Worm (Caenorhabditis elegans) whole organism, early embryonic: Measurements from ENCODE around the gene C17E7.4.

Source experiments
- B0310.2 ChIP-seq: sonication (generic microtip); optimal IDR thresholded peaks from 2 replicates; lab custom pipeline; 2016; ENCODE audit warnings: mild to moderate bottlenecking, missing genetic modification characterization, missing compliant biosample characterization
- F13C5.2 ChIP-seq: sonication (generic microtip); optimal IDR thresholded peaks from 2 replicates; lab custom pipeline; 2017; ENCODE audit warnings: mild to moderate bottlenecking, missing genetic modification characterization, inconsistent platforms, missing compliant biosample characterization
- aly-1 ChIP-seq: sonication (generic microtip); optimal IDR thresholded peaks from 2 replicates; lab custom pipeline; 2016; ENCODE audit warnings: missing genetic modification characterization, missing compliant biosample characterization
- ama-1 ChIP-seq: fragments of 150-350 bp; optimal IDR thresholded peaks from 2 replicates; lab custom pipeline; 2014
- ceh-13 ChIP-seq: fragments of 200-800 bp; sonication (Bioruptor generic); optimal IDR thresholded peaks from 2 replicates; lab custom pipeline; 2018; ENCODE audit warnings: mild to moderate bottlenecking, missing genetic modification characterization, missing compliant biosample characterization
- ceh-36 ChIP-seq: sonication (generic microtip); optimal IDR thresholded peaks from 2 replicates; lab custom pipeline; 2016; ENCODE audit warnings: missing genetic modification characterization, inconsistent platforms, missing compliant biosample characterization
- ets-7 ChIP-seq: sonication (generic microtip); optimal IDR thresholded peaks from 2 replicates; lab custom pipeline; 2016; ENCODE audit warnings: missing genotype, missing genetic modification characterization, missing compliant biosample characterization
- flt-1 ChIP-seq: fragments of 200-800 bp; sonication (Bioruptor generic); IDR thresholded peaks from 2 replicates; pipeline ENCODE4 v1.3.6; 2022; ENCODE audit warnings: missing genetic modification characterization, missing compliant biosample characterization
- hmbx-1 ChIP-seq: sonication (generic microtip); optimal IDR thresholded peaks from 2 replicates; lab custom pipeline; 2016; ENCODE audit warnings: mild to moderate bottlenecking, missing genetic modification characterization, missing compliant biosample characterization
- hmg-4 ChIP-seq: fragments of 200-800 bp; sonication (Bioruptor generic); optimal IDR thresholded peaks from 2 replicates; lab custom pipeline; 2018; ENCODE audit warnings: mild to moderate bottlenecking, missing genetic modification characterization, missing compliant biosample characterization
- hnd-1 ChIP-seq: sonication (generic microtip); optimal IDR thresholded peaks from 2 replicates; lab custom pipeline; 2016; ENCODE audit warnings: missing genetic modification characterization, missing compliant biosample characterization
- pes-1 ChIP-seq: fragments of 200-800 bp; sonication (Bioruptor generic); IDR thresholded peaks from 2 replicates; pipeline ENCODE4 v1.3.6; 2022; ENCODE audit warnings: missing genetic modification reagents, missing genetic modification characterization, missing compliant biosample characterization
- scrt-1 ChIP-seq: fragments of 200-800 bp; sonication (Bioruptor generic); IDR thresholded peaks from 2 replicates; pipeline ENCODE4 v1.3.6; 2022; ENCODE audit warnings: missing genetic modification characterization, missing compliant biosample characterization
- sea-1 ChIP-seq: fragments of 200-800 bp; sonication (Bioruptor generic); conservative IDR thresholded peaks from 2 replicates; pipeline ENCODE4 v1.3.6; 2022; ENCODE audit warnings: missing genetic modification characterization, missing compliant biosample characterization
- tbx-11 ChIP-seq: fragments of 200-800 bp; sonication (Bioruptor generic); IDR thresholded peaks from 2 replicates; pipeline ENCODE4 v1.3.6; 2022; ENCODE audit warnings: missing genetic modification characterization, missing compliant biosample characterization
- tbx-37 ChIP-seq: fragments of 200-800 bp; sonication (Bioruptor generic); conservative IDR thresholded peaks from 2 replicates; pipeline ENCODE4 v1.3.6; 2022; ENCODE audit warnings: missing genetic modification reagents, missing genetic modification characterization, missing compliant biosample characterization
- tra-4 ChIP-seq: sonication (generic microtip); optimal IDR thresholded peaks from 2 replicates; lab custom pipeline; 2017; ENCODE audit warnings: missing genetic modification characterization, missing compliant biosample characterization

C17E7.4 gene

DNA sequence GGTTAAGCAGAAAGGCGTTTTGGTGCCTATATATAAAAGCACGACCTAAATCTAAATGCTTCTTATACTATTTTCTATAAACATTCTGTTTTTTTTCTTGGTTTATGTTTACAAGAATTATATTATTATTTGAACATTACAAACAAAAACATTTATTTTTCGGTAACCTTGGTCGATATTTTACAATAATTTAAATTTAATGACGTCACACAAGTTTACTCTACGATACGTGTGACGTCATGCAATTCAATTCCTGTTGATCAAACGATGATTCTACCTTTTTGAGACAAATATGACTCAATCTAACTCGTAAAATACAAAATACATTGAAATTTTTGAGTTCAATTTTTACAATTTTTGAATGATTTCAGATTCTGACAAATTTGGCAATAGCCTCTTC lies 3.4 kb downstream of the C17E7.4 start:
- TF ChIP-seq scrt-1 (GFP tag; lab: Robert Waterston, UW) (no peak), hmbx-1 (tag; lab: Kevin White, UChicago) (no peak), F13C5.2 (tag; lab: Kevin White, UChicago) (no peak), tbx-37 (no peak), tbx-11 (GFP tag; lab: Robert Waterston, UW) (no peak), pes-1 (GFP tag; lab: Robert Waterston, UW) (no peak), ets-7 (tag; lab: Kevin White, UChicago) (no peak)

DNA sequence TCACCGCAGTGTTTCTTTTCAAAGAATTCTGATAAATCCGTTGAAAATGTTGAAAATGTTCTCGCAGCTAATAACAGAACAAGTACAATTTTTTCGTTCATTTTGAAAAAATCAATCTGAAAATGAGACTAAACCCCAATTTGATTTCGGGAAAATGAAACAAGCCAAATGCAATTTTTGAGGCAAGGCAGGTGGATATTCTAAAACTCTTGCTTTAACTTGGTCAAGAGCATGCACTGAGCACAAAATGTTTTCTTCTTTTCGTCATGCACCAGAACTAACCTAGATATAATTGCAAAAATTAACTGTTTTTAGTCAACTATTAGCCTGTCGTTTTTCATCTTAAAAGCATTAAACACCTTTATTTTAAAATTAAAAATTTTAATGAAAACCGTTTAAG lies 7.4 kb downstream of the C17E7.4 start, which contains the start of gene irld-22:
Gene irld-22, minus strand, starts transcription at position 101 of the 400 bp plus-strand sequence.
- no peak for TF ChIP-seq ceh-36
- TF ChIP-seq flt-1 (GFP tag; lab: Robert Waterston, UW) = no peak
- no peak for TF ChIP-seq ets-7 (tag; lab: Kevin White, UChicago)
- no peak for TF ChIP-seq pes-1 (GFP tag; lab: Robert Waterston, UW)
- TF ChIP-seq aly-1 (tag; lab: Kevin White, UChicago) = no peak
- TF ChIP-seq B0310.2 = no peak

DNA sequence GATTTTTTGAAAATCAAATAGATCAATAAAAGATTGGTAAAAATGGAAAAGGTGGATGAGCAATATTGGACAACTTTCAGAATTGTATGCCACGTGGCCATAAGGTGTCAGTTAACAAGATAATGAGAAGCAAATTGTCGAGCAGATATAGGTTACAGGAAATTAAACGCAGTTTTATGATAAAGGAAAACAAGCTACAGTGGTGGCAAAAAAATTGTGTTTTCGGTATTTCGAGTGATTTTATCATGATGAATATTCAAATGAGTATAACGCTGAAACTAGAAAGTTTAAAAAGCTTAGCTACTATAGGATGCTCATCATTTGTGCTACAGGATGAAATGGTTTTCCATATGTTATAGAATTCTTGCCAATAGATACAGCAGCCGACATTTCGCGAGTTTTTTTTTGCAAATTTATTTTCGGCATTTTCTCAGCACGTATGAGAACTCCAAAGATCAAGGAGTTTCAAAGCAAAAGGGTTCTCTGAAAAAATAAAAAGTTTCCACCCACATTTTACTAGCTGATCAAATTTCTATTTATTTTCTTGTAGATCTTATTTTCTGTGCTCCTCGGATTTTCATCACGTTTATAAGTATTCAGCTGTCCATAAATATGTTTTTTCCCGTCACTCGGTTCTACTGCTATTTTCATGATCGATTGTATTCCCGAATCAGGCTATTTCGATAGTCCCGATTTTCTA lies 10.0 kb downstream of the C17E7.4 start, which contains the start of the genes str-229 and srh-190:
Gene str-229, minus strand, starts transcription at position 101 of the 700 bp plus-strand sequence.
Gene srh-190, plus strand, starts transcription at position 650 of the 700 bp plus-strand sequence.
- TF ChIP-seq tra-4 (tag; lab: Kevin White, UChicago) (no peak), hmg-4 (GFP tag; lab: Kevin White, UChicago) (no peak), B0310.2 (no peak), ceh-13 (GFP tag; lab: Kevin White, UChicago) (no peak), F13C5.2 (tag; lab: Kevin White, UChicago) (no peak), pes-1 (GFP tag; lab: Robert Waterston, UW) (no peak)

DNA sequence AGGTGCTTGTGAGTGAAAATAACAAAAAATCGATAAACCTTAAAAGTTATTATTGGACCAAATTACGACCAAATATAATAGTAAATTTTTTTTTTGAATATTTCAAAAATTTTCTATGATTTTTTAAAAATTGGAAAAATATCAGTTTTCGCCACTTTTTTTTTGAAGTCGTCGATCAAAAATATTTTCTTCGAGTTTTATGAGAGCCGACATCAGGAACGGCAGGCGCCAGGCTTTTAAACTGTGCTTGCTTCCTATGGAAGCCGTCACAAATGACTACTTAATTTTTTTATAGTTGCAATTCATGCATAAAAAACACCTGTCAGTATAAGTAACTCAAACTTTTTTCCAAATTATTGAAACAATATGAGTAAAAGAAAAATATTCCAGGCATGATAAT lies 10.8 kb downstream of the C17E7.4 start:
- no peak for TF ChIP-seq hmbx-1 (tag; lab: Kevin White, UChicago)
- TF ChIP-seq ets-7 (tag; lab: Kevin White, UChicago) = no peak
- no peak for TF ChIP-seq scrt-1 (GFP tag; lab: Robert Waterston, UW)
- no peak for TF ChIP-seq ceh-13 (GFP tag; lab: Kevin White, UChicago)
- TF ChIP-seq B0310.2 = no peak
- no peak for TF ChIP-seq pes-1 (GFP tag; lab: Robert Waterston, UW)
- no peak for TF ChIP-seq aly-1 (tag; lab: Kevin White, UChicago)
- no peak for TF ChIP-seq tbx-11 (GFP tag; lab: Robert Waterston, UW)
- no peak for TF ChIP-seq hmg-4 (GFP tag; lab: Kevin White, UChicago)
- TF ChIP-seq hnd-1 = no peak
- no peak for TF ChIP-seq ceh-36
- no peak for TF ChIP-seq flt-1 (GFP tag; lab: Robert Waterston, UW)
- no peak for TF ChIP-seq F13C5.2 (tag; lab: Kevin White, UChicago)
- no peak for TF ChIP-seq sea-1 (GFP tag; lab: Robert Waterston, UW)
- no peak for TF ChIP-seq tra-4 (tag; lab: Kevin White, UChicago)
- no peak for TF ChIP-seq tbx-37
- no peak for TF ChIP-seq ama-1 (lab: Kevin White, UChicago)

DNA sequence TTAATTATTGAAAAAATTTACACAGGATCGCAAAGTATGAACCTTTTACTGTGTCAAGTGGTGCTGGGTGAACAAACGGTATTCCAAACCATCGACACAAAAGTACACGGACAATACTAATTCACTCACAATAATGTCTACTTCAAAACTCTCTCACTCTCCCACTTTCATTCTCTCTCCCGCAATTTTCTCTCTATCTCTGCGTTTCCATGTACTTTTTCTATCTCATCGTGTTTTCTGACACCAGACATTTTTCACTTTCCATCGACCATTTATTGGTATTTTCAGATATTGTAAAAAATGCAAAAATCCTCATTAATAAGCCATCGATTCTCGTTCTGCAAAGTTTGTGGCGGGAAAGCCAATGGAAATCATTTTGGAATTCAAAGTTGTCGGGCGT lies 13.2 kb downstream of the C17E7.4 start, which contains the start of gene nhr-156:
Gene nhr-156, plus strand, starts transcription at position 266 of the 400 bp plus-strand sequence.
- TF ChIP-seq hnd-1 = no peak
- no peak for TF ChIP-seq hmg-4 (GFP tag; lab: Kevin White, UChicago)

DNA sequence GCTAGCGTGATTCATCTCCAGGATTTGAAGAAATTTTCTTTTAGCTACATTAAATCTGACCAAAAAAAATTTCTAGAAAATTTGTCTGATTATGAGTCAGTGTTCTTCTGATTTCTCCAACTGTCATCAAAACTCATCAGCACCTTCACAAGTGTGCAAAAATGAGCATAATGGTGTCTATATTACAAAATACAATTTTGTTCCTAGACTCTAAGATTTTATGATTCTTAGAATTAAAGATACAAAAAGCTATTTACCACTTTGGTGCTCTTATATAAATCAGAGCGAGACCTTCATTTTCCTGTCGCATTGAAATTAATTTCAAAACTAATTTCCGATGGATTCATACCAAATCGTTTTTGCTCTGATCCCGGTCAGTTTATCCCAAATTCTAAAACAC lies 19.8 kb downstream of the C17E7.4 start, which contains the start of gene srx-68:
Gene srx-68, plus strand, starts transcription at position 301 of the 400 bp plus-strand sequence.
- TF ChIP-seq sea-1 (GFP tag; lab: Robert Waterston, UW) (no peak), hmg-4 (GFP tag; lab: Kevin White, UChicago) (no peak), hmbx-1 (tag; lab: Kevin White, UChicago) (no peak), tbx-11 (GFP tag; lab: Robert Waterston, UW) (no peak), flt-1 (GFP tag; lab: Robert Waterston, UW) (no peak), tra-4 (tag; lab: Kevin White, UChicago) (no peak), pes-1 (GFP tag; lab: Robert Waterston, UW) (no peak), aly-1 (tag; lab: Kevin White, UChicago) (no peak), B0310.2 (no peak), ceh-36 (no peak), ets-7 (tag; lab: Kevin White, UChicago) (no peak), tbx-37 (no peak), scrt-1 (GFP tag; lab: Robert Waterston, UW) (no peak), ceh-13 (GFP tag; lab: Kevin White, UChicago) (no peak), hnd-1 (no peak), ama-1 (lab: Kevin White, UChicago) (no peak)

DNA sequence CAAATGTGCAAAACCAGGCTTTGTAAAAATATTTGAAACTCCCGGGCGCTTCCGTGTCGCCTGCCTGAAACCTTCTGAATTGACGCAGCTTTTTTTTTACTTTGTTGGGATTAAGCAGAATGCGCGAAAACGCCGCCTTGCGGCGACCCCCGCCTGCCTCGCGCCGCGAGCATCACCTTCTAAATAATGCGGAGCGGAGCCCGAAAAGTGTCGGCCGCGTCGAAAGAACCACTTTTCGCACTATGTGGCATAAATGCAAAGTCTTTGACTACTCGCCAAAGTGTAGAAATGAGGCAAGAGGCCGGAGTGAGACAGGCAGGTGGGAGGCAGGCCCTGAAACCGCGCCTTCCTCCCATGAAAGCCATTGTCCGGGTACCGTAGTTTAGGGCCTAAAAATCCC lies 20.5 kb downstream of the C17E7.4 start:
- TF ChIP-seq pes-1 (GFP tag; lab: Robert Waterston, UW) (no peak), hmg-4 (GFP tag; lab: Kevin White, UChicago) (no peak)

DNA sequence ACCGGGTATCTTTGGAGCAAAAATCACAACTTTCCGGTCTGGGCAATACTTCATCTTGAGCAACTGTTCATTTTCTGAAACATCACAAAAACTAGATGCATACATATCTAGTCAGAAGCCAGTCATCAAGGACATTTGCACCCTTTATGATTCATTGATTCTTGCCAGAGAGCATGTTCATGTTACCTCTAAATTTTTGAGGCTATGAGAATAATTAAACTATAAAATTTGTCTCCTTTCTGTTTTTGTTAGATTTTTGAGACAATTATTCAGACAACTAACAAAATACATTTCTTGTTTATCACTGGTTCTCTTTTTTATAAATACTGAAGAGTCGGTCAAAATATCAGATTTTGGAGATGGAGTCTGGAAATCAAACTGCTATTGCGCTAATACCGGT lies 23.8 kb downstream of the C17E7.4 start, which contains the start of gene srx-67:
Gene srx-67, plus strand, starts transcription at position 301 of the 400 bp plus-strand sequence.
- TF ChIP-seq ceh-13 (GFP tag; lab: Kevin White, UChicago) (no peak), flt-1 (GFP tag; lab: Robert Waterston, UW) (no peak), ets-7 (tag; lab: Kevin White, UChicago) (no peak), hmg-4 (GFP tag; lab: Kevin White, UChicago) (no peak), sea-1 (GFP tag; lab: Robert Waterston, UW) (no peak), tbx-37 (no peak), hnd-1 (no peak), pes-1 (GFP tag; lab: Robert Waterston, UW) (no peak), hmbx-1 (tag; lab: Kevin White, UChicago) (no peak), B0310.2 (no peak), ceh-36 (no peak), scrt-1 (GFP tag; lab: Robert Waterston, UW) (no peak), tbx-11 (GFP tag; lab: Robert Waterston, UW) (no peak), F13C5.2 (tag; lab: Kevin White, UChicago) (no peak), aly-1 (tag; lab: Kevin White, UChicago) (no peak), ama-1 (lab: Kevin White, UChicago) (no peak), tra-4 (tag; lab: Kevin White, UChicago) (no peak)
